Worm (Caenorhabditis elegans): Measurements from ENCODE around the gene F57B7.2.
A peak's percentile ranks its signal among the peaks of the same experiment; 100 is the strongest.
"Not testable (repeated sequence)": the region's sequence is repeated elsewhere in the genome, so short reads cannot be mapped to it uniquely, and the experiment has no call there.

F57B7.2 gene

DNA sequence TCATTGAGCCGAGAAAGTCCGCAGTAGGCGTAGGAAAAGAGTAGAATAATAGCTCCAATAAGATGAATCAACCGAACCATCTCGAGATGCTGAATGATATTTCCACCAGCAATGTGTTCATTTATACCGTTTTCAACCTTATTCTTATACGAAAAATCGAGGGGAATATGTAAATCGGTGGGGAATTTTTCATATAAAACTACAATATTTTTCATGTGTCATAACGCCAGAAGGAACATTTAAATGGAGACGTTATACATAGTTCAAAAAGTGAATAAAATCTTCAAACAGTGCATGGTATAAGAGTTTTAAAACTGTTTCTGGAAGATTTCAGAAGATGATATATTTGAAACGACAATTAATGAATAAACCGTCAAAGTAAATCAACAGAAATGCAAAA lies 40.8 kb downstream of the F57B7.2 start, which contains the start of gene nas-19:
Gene nas-19, minus strand, starts transcription at position 101 of the 400 bp plus-strand sequence.
- TF ChIP-seq mdt-29 (GFP tag; IDR thresholded peaks at IDR 0.05): no peak
- peak; percentile 66 for TF ChIP-seq aha-1 (tag)

DNA sequence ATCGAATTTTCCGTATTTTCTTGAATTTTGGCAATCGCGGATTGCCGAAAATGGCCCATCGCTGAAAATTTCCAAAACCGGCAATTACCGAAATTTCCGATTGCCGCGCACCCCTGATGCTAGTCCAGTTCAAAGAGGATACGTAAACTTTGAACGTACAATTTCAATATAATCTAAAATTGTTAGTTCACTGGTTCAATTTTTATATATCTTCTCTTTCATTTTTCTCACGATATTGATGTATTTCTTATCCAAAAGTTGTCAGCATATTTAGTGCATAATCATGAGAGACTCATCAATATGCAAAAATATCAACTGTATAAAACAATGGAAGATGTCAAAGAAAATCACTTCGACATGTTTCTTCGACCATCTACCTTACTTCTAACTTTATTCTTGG lies 44.8 kb downstream of the F57B7.2 start, which contains the start of gene nas-17:
Gene nas-17, plus strand, starts transcription at position 301 of the 400 bp plus-strand sequence.
- no peak for TF ChIP-seq vab-7 (GFP tag; IDR thresholded peaks at IDR 0.05)
- TF ChIP-seq duxl-1 (tag; optimal IDR thresholded peaks at IDR 0.05; ENCODE audit: poor library complexity): no peak
- no peak for TF ChIP-seq nhr-25 (tag; optimal IDR thresholded peaks at IDR 0.05; ENCODE audit: borderline replicate concordance, insufficient read depth)
- TF ChIP-seq egl-27 (tag; optimal IDR thresholded peaks at IDR 0.05): no peak
- no peak for TF ChIP-seq lin-13 (GFP tag; optimal IDR thresholded peaks at IDR 0.05)
- no peak for TF ChIP-seq F26F4.8 (GFP tag; conservative IDR thresholded peaks at IDR 0.05)
- TF ChIP-seq aly-2 (tag; optimal IDR thresholded peaks at IDR 0.05): no peak
- TF ChIP-seq tag-97 (GFP tag; IDR thresholded peaks at IDR 0.05): no peak

DNA sequence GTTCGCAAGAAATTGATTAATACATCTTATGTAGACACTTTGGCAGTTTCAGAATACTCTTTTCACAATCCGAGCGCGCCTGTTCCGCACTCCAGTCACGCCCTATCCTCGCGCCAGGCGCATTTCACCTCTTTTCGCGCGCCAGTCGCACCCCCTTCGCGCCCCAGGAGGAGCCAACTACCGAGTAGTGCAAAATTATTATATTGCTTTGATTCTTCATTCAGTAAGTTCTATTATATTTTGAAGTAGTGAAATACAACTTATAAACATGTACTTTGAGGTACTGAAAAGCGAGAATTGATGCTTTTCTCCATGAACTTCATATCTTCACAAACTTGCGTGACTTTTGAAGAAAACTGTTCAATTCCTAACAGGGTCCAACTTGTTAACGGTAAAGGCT lies 47.3 kb downstream of the F57B7.2 start, which contains the start of gene nas-18:
Gene nas-18, plus strand, starts transcription at position 301 of the 400 bp plus-strand sequence.
- TF ChIP-seq F26F4.8 (GFP tag; conservative IDR thresholded peaks at IDR 0.05); set-16 (GFP tag; IDR thresholded peaks at IDR 0.05); zag-1 (tag; optimal IDR thresholded peaks at IDR 0.05): not testable (repeated sequence)

DNA sequence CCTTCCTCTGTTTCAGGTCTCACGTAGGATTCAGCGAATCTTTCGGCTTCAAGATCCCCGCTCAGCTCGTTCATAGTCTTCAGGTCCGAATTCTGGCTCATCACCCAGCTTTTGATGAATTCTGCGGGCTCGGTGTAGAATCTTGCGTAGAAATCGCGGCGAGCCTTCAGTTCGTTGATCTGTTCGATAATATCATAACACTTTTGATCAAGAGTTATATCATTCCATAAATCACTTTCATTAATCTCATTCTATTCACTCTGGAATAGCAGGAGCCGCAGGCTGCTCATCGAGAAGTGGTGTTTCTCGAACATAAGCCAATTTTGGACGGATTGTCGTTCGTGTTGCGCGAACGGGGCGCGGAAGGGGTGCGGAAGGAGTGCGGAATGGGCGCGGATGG lies 48.4 kb downstream of the F57B7.2 start, which contains the start of gene K03B8.4:
Gene K03B8.4, minus strand, starts transcription at position 101 of the 400 bp plus-strand sequence.
- peak; percentile 46; the same call in 1 of the 2 replicates for TF ChIP-seq set-16 (GFP tag; IDR thresholded peaks at IDR 0.05)

DNA sequence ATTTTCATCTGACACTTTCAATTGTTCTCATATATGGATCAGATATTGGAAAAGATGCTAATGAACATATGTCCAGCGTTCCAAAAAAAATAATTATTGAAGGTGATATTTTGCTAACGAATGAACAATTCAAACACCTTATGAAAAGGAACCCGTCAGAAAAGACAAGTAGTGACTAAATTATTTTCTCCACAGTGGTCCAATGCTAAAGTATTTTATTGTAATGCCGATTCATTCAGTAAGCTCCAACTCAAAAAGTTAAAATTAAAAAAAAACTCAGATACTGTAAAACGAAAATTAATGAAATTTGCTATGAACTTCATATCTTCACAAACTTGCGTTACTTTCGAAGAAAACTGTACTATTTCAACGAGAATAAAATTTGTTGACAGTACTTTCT lies 51.4 kb downstream of the F57B7.2 start, which contains the start of gene nas-16:
Gene nas-16, plus strand, starts transcription at position 301 of the 400 bp plus-strand sequence.
- TF ChIP-seq attf-4 (tag; optimal IDR thresholded peaks at IDR 0.05) (no peak), nhr-111 (GFP tag; optimal IDR thresholded peaks at IDR 0.05) (no peak), aly-2 (tag; optimal IDR thresholded peaks at IDR 0.05) (no peak), T20F7.1 (GFP tag; optimal IDR thresholded peaks at IDR 0.05) (no peak), daf-16 (GFP tag; optimal IDR thresholded peaks at IDR 0.05) (no peak), daf-16 (tag; optimal IDR thresholded peaks at IDR 0.05) (no peak), gei-8 (GFP tag; optimal IDR thresholded peaks at IDR 0.05) (no peak), ctbp-1 (GFP tag; IDR thresholded peaks at IDR 0.05) (no peak), vab-7 (GFP tag; IDR thresholded peaks at IDR 0.05) (no peak)
